Worm (Caenorhabditis elegans): ENCODE data around the gene nhr-106.

nhr-106 gene

ce11 chrV:483289-483795 lies 6.1 kb upstream of the nhr-106 start, which contains the start of gene nhr-130:
Gene nhr-130, minus strand, starts transcription at chrV:483339.
- TF ChIP-seq ceh-82 (tag; optimal IDR thresholded peaks at IDR 0.05) = no peak
- TF ChIP-seq nhr-12 (tag; optimal IDR thresholded peaks at IDR 0.05) = no peak
- no peak for TF ChIP-seq dsc-1 (tag; optimal IDR thresholded peaks at IDR 0.05)
- TF ChIP-seq unc-30 (tag; optimal IDR thresholded peaks at IDR 0.05) = no peak
- TF ChIP-seq sptf-1 (tag; optimal IDR thresholded peaks at IDR 0.05) = no peak
- TF ChIP-seq nhr-90 (tag; optimal IDR thresholded peaks at IDR 0.05; ENCODE audit: poor library complexity) = no peak
- TF ChIP-seq swsn-7 (tag; optimal IDR thresholded peaks at IDR 0.05) = no peak
- TF ChIP-seq ces-1 (GFP tag; optimal IDR thresholded peaks at IDR 0.05) = no peak
- no peak for TF ChIP-seq nhr-11 (tag; optimal IDR thresholded peaks at IDR 0.05)
- peak; percentile 78 for TF ChIP-seq elt-2 (tag; optimal IDR thresholded peaks at IDR 0.05)
- TF ChIP-seq zip-4 (GFP tag; optimal IDR thresholded peaks at IDR 0.05) = no peak
- TF ChIP-seq pag-3 (tag; optimal IDR thresholded peaks at IDR 0.05; ENCODE audit: borderline replicate concordance, insufficient read depth) = no peak
- TF ChIP-seq ceh-90 (tag; optimal IDR thresholded peaks at IDR 0.05) = no peak
- no peak for TF ChIP-seq ztf-4 (tag; optimal IDR thresholded peaks at IDR 0.05)
- no peak for TF ChIP-seq rnt-1 (tag; optimal IDR thresholded peaks at IDR 0.05)
- TF ChIP-seq C16A3.4 (tag; optimal IDR thresholded peaks at IDR 0.05) = no peak
- TF ChIP-seq lin-15B (tag; optimal IDR thresholded peaks at IDR 0.05) = no peak
- no peak for TF ChIP-seq nhr-84 (tag; optimal IDR thresholded peaks at IDR 0.05)
- TF ChIP-seq pax-3 (tag; optimal IDR thresholded peaks at IDR 0.05) = no peak
- peak; percentile 12 for TF ChIP-seq lin-14 (GFP tag; optimal IDR thresholded peaks at IDR 0.05)
- no peak for TF ChIP-seq lin-35 (GFP tag; optimal IDR thresholded peaks at IDR 0.05)
- TF ChIP-seq ama-1 (optimal IDR thresholded peaks at IDR 0.05) = no peak
- no peak for TF ChIP-seq nhr-85 (tag)
- TF ChIP-seq nhr-20 (tag; optimal IDR thresholded peaks at IDR 0.05) = peak; percentile 30
- TF ChIP-seq dpl-1 (GFP tag; optimal IDR thresholded peaks at IDR 0.05) = no peak
- TF ChIP-seq vab-15 (tag; optimal IDR thresholded peaks at IDR 0.05) = no peak
- no peak for TF ChIP-seq ceh-8 (GFP tag; optimal IDR thresholded peaks at IDR 0.05)
- no peak for TF ChIP-seq F16B12.6 (tag; optimal IDR thresholded peaks at IDR 0.05)
- TF ChIP-seq unc-130 (tag; optimal IDR thresholded peaks at IDR 0.05) = no peak
- peak; percentile 28 for TF ChIP-seq tlp-1 (tag; optimal IDR thresholded peaks at IDR 0.05)
- no peak for TF ChIP-seq hlh-17 (GFP tag; optimal IDR thresholded peaks at IDR 0.05; ENCODE audit: borderline replicate concordance)
- no peak for TF ChIP-seq fkh-4 (tag; optimal IDR thresholded peaks at IDR 0.05; ENCODE audit: borderline replicate concordance)
- TF ChIP-seq skn-1 (tag; optimal IDR thresholded peaks at IDR 0.05) = no peak
- TF ChIP-seq unc-98 (GFP tag; IDR thresholded peaks at IDR 0.05) = no peak
- TF ChIP-seq nhr-71 (tag; optimal IDR thresholded peaks at IDR 0.05) = no peak

- peak in 1 of 2 experiments; percentile 53 for TF ChIP-seq lin-35 (GFP tag; optimal IDR thresholded peaks at IDR 0.05)
- no peak for TF ChIP-seq ceh-63 (GFP tag; optimal IDR thresholded peaks at IDR 0.05)
- peak in 1 of 2 experiments; percentile 3 for TF ChIP-seq lsy-2 (tag; optimal IDR thresholded peaks at IDR 0.05)
- TF ChIP-seq ces-1 (GFP tag; optimal IDR thresholded peaks at IDR 0.05) = no peak
- TF ChIP-seq nhr-85 (tag) = peak; percentile 63
- peak; percentile 9 for TF ChIP-seq tbx-2 (tag; optimal IDR thresholded peaks at IDR 0.05)
- TF ChIP-seq nhr-20 (tag; optimal IDR thresholded peaks at IDR 0.05) = peak; percentile 55
- peak; percentile 18 for TF ChIP-seq snu-23 (GFP tag; optimal IDR thresholded peaks at IDR 0.05)
- TF ChIP-seq lin-14 (GFP tag; optimal IDR thresholded peaks at IDR 0.05) = peak; percentile 73
- no peak for TF ChIP-seq fkh-8 (tag; optimal IDR thresholded peaks at IDR 0.05)
- TF ChIP-seq nhr-71 (tag; optimal IDR thresholded peaks at IDR 0.05) = peak; percentile 36
- peak; percentile 86 for TF ChIP-seq snpc-4 (tag; optimal IDR thresholded peaks at IDR 0.05)
- peak; percentile 10 for TF ChIP-seq nhr-90 (tag; optimal IDR thresholded peaks at IDR 0.05; ENCODE audit: poor library complexity)
- TF ChIP-seq elt-2 (tag; optimal IDR thresholded peaks at IDR 0.05) = peak; percentile 42
- peak; percentile 57 for TF ChIP-seq nhr-77 (tag; optimal IDR thresholded peaks at IDR 0.05)
- no peak for TF ChIP-seq efl-1 (optimal IDR thresholded peaks at IDR 0.05)
- peak in 1 of 2 experiments; percentile 71 for TF ChIP-seq efl-1 (GFP tag; optimal IDR thresholded peaks at IDR 0.05 in 1 of 2)
Measured at ce11 chrV:484285-484890, 5.0 kb upstream of the nhr-106 start, which contains the start of gene nhr-212. Gene nhr-212, plus strand, starts transcription at chrV:484857.

Data from whole organism, L1 larva.